Worm (Caenorhabditis elegans) whole organism, L4/young adult: Measurements from ENCODE around the gene cest-31.

Source experiments
- dao-5 ChIP-seq: sonication (generic microtip); optimal IDR thresholded peaks from 2 replicates; lab custom pipeline; 2016; ENCODE audit warnings: missing genotype, missing genetic modification characterization, moderate library complexity, missing compliant biosample characterization
- him-1 ChIP-seq: sonication (generic microtip); optimal IDR thresholded peaks from 2 replicates; lab custom pipeline; 2016; ENCODE audit warnings: missing genotype, missing genetic modification reagents, missing genetic modification characterization, missing compliant biosample characterization

ce11 chrV:6676158-6676849 is 2.2 kb downstream of the cest-31 start, which contains the start of gene cest-34:
- TF ChIP-seq him-1 (no peak), dao-5 (no peak)
